Fruit fly (Drosophila melanogaster): ENCODE results near the gene Hsp26.
A peak's percentile ranks its signal among the peaks of the same experiment; 100 is the strongest.

Gene Hsp26

DNA sequence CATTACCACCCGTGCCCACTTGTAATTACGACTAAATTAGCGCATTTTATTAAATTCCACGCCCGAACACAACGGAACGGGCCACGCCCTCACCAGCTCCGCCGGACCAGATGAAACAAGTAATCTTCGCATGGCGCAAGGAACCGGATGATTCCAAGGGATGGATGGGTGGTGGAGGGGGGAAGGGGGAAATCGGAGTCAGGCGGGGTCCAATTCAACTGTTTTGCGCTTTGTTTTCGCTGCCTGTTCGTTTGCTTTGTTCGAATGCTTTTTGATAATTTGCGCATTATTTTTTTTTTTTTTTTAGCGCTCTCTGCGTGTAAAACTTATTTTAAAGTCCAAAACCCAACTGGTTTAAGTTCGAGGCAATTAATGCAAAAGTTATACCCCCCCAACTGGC is 19.5 kb upstream of the Hsp26 start:
- TF ChIP-seq Dfd (GFP tag; optimal IDR thresholded peaks at IDR 0.05) (peak; percentile 8), Myc (optimal IDR thresholded peaks at IDR 0.05) (no peak), Hr83 (GFP tag; optimal IDR thresholded peaks at IDR 0.05; ENCODE audit: poor library complexity, severe bottlenecking) (no peak), Vsx2 (GFP tag; optimal IDR thresholded peaks at IDR 0.05; ENCODE audit: partially characterized antibody) (no peak), psq (GFP tag; optimal IDR thresholded peaks at IDR 0.05) (peak; percentile 76)

DNA sequence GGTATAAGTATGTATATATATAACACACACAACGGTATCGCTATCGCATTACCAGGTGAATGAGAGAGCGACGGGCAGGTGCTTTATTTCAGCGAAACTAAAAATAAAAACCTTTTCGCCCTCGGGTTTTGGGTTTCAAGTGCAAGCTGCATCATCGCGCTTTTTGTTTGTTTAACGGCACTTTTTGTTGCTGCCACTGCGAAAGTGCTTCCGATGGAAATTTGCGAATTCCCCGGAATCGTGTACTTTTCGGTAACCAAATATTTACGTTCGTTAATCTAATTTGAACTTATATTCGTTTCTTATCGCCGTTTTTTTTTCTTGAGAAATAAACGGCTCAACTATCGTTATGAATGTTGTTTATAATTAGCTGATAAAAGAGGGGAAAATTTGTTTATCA is 18.8 kb upstream of the Hsp26 start:
- TF ChIP-seq usp (GFP tag; optimal IDR thresholded peaks at IDR 0.05) (no peak), Rel (GFP tag; optimal IDR thresholded peaks at IDR 0.05) (no peak), Rel (tag; optimal IDR thresholded peaks at IDR 0.05) (peak; percentile 98), Jra (GFP tag; optimal IDR thresholded peaks at IDR 0.05) (no peak)

DNA sequence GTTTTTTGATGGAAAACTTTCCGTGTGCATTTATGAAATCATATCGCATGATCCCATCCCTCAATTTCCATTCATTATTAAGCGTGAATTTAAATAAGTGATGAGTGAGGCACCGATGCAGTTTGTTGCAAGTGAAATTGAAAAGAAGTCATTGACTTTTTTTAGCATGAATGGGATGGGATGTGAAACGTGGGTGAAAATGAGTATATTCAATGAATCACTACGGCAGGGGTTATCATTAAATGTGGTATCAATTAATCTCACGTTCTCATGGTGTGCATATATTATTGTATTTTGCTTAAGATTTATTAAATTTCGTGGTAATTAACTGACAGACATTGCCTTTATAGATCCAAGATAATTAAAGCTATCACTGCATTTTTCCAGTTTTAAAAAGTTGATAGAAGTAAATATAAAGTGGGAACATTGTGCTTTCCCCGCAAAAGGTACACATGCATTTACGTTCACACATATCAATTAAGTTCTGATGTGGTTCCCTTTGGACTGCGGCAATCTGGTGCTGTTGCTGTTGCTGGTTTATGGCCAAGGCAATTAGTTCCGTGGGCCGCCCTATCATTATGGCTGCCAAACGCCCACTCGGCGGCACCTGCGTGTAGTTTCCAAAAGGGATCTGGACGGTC is 14.2 kb upstream of the Hsp26 start:
- TF ChIP-seq Dif (GFP tag; optimal IDR thresholded peaks at IDR 0.05; ENCODE audit: partially characterized antibody) (no peak), Hr83 (GFP tag; optimal IDR thresholded peaks at IDR 0.05; ENCODE audit: poor library complexity, severe bottlenecking) (no peak), Rel (GFP tag; optimal IDR thresholded peaks at IDR 0.05) (no peak), Rel (tag; optimal IDR thresholded peaks at IDR 0.05) (peak; percentile 87)

DNA sequence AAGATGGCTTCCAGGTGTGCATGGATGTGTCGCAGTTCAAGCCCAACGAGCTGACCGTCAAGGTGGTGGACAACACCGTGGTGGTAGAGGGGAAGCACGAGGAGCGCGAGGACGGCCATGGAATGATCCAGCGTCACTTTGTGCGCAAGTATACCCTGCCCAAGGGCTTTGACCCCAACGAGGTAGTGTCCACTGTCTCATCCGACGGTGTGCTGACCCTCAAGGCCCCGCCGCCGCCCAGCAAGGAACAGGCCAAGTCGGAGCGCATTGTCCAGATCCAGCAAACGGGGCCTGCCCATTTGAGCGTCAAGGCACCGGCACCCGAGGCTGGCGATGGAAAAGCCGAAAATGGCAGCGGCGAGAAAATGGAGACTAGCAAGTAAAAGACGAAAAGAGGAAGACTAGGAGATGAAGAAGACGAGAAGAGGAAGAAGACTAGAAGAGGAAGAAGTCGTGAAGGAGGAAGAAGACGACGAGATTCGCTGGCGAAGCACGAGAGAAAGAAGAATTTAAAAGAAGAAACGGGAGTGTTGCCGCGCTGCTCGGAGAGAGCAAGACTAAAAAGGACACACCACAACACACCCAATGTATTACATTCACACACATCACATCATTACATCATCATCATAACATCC is 7.3 kb upstream of the Hsp26 start:
- TF ChIP-seq psq (GFP tag; optimal IDR thresholded peaks at IDR 0.05) (peak; percentile 54), CG32264 (GFP tag; optimal IDR thresholded peaks at IDR 0.05) (no peak)

DNA sequence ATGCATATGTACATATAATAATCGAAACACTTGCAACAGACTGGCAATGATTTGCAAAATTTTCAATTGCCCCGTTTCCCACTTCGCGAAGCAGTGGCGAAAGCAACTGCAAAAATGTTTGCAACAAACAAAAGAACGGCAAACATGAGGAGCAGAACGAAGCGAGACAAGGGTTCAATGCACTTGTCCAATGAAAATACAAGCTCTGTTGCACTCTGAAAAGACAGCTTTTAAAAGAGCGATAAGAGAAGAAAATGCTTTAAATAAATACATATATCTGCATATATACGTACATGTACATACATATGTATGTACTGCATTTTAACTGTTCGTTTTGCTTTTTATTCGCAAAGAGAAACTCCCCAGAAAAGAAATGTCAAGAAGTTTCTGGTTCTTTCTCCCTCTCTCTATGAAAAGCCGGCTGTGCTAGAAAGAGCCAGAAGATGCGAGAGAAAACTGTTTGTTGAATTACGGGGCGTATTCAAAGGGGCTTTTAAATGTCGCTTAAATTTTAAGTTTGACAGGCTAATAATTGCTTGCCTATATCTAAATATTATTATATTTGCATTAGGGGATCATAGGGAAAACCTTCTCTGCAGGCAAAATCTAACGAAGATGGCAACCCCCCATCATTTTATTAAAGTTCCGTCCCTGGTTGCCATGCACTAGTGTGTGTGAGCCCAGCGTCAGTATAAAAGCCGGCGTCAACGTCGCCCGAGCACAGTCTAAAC is 6.3 kb upstream of the Hsp26 start, which contains the start of gene Hsp27:
Hsp27 (plus strand) TSS at position 719 of the 731 bp plus-strand sequence.
- peak; percentile 100 for TF ChIP-seq woc (GFP tag; optimal IDR thresholded peaks at IDR 0.05)
- TF ChIP-seq ey (GFP tag; optimal IDR thresholded peaks at IDR 0.05), result peak; percentile 99
- TF ChIP-seq fru (GFP tag; optimal IDR thresholded peaks at IDR 0.05), result peak; percentile 100
- TF ChIP-seq HLH106 (tag; optimal IDR thresholded peaks at IDR 0.05), result peak; percentile 100
- no peak for TF ChIP-seq usp (GFP tag; optimal IDR thresholded peaks at IDR 0.05)
- peak; percentile 100 for TF ChIP-seq psq (GFP tag; optimal IDR thresholded peaks at IDR 0.05)
- TF ChIP-seq Hnf4 (GFP tag; optimal IDR thresholded peaks at IDR 0.05), result peak; percentile 99
- TF ChIP-seq Dfd (GFP tag; optimal IDR thresholded peaks at IDR 0.05), result no peak
- peak; percentile 98 for TF ChIP-seq Jra (GFP tag; optimal IDR thresholded peaks at IDR 0.05)
- TF ChIP-seq Myc (optimal IDR thresholded peaks at IDR 0.05), result no peak
- TF ChIP-seq N (GFP tag; optimal IDR thresholded peaks at IDR 0.05), result no peak
- TF ChIP-seq Mio (GFP tag; optimal IDR thresholded peaks at IDR 0.05), result peak; percentile 93
- TF ChIP-seq foxo (GFP tag; optimal IDR thresholded peaks at IDR 0.05), result peak; percentile 97 to 100
- TF ChIP-seq h (GFP tag; optimal IDR thresholded peaks at IDR 0.05), result peak; percentile 100
- peak; percentile 96 for TF ChIP-seq dsf (GFP tag; optimal IDR thresholded peaks at IDR 0.05; ENCODE audit: borderline replicate concordance)
- TF ChIP-seq brk (GFP tag; optimal IDR thresholded peaks at IDR 0.05), result peak; percentile 98
- TF ChIP-seq GATAd (GFP tag; optimal IDR thresholded peaks at IDR 0.05), result peak; percentile 96
- peak; percentile 100 for TF ChIP-seq rgr (GFP tag; optimal IDR thresholded peaks at IDR 0.05)
- peak; percentile 99 for TF ChIP-seq Rel (GFP tag; optimal IDR thresholded peaks at IDR 0.05)
- peak; percentile 94 for TF ChIP-seq Rel (tag; optimal IDR thresholded peaks at IDR 0.05)
- no peak for TF ChIP-seq Dif (GFP tag; optimal IDR thresholded peaks at IDR 0.05; ENCODE audit: partially characterized antibody)
- TF ChIP-seq Sp1 (GFP tag; optimal IDR thresholded peaks at IDR 0.05), result peak; percentile 100
- TF ChIP-seq br (GFP tag; optimal IDR thresholded peaks at IDR 0.05), result peak; percentile 100
- peak; percentile 99 for TF ChIP-seq CG32264 (GFP tag; optimal IDR thresholded peaks at IDR 0.05)
- peak; percentile 100 for TF ChIP-seq OdsH (GFP tag; optimal IDR thresholded peaks at IDR 0.05)
- peak; percentile 99 for TF ChIP-seq sage (GFP tag; optimal IDR thresholded peaks at IDR 0.05)
- TF ChIP-seq tai (GFP tag; optimal IDR thresholded peaks at IDR 0.05), result peak; percentile 96
- TF ChIP-seq CG9705 (GFP tag; optimal IDR thresholded peaks at IDR 0.05), result peak; percentile 98
- no peak for TF ChIP-seq lola (GFP tag; optimal IDR thresholded peaks at IDR 0.05)
- peak; percentile 100 for TF ChIP-seq dmrt93B (GFP tag; optimal IDR thresholded peaks at IDR 0.05)
- peak; percentile 96 for TF ChIP-seq sv (GFP tag; optimal IDR thresholded peaks at IDR 0.05)
- TF ChIP-seq Hr83 (GFP tag; optimal IDR thresholded peaks at IDR 0.05; ENCODE audit: poor library complexity, severe bottlenecking), result peak; percentile 99
- TF ChIP-seq Vsx2 (GFP tag; optimal IDR thresholded peaks at IDR 0.05; ENCODE audit: partially characterized antibody), result no peak
- no peak for TF ChIP-seq Abd-B (GFP tag; optimal IDR thresholded peaks at IDR 0.05)
- peak; percentile 78 for TF ChIP-seq jim (GFP tag; optimal IDR thresholded peaks at IDR 0.05)
